Worm (Caenorhabditis elegans): Measurements from ENCODE around the gene mlc-3.
A peak's percentile ranks its signal among the peaks of the same experiment; 100 is the strongest.

mlc-3 gene

DNA sequence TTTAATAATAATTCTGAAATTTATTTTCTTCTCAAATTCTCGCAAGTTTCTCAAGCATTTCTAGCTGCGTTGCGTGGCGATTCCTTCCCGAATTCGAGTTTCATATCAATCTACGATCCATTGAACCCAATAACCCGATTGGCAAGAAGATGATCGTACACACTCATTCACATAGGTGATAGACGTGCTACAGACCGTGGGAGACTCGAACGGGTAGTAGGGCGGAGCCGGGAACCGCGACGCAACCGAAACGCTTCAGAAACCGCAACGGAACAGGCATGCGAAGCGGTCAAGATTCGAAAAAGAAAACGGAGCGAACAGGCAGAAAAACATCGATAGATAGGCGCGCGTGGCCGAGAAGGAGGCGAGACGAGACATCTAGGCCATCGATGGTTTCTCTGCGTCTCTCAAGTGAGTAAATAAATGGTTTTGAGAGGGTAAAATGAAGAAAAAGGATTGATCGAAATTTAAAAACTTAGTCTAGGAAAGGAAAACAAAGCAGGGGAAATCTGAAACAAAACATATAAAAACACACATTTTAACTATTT, 38.7 kb downstream of the mlc-3 start, which contains the start of gene madf-11 (continued):
- TF ChIP-seq pag-3 (tag; optimal IDR thresholded peaks at IDR 0.05; ENCODE audit: borderline replicate concordance, insufficient read depth) (no peak), irx-1 (tag; optimal IDR thresholded peaks at IDR 0.05) (peak; percentile 10), blmp-1 (tag; optimal IDR thresholded peaks at IDR 0.05) (peak; percentile 75), lin-14 (GFP tag; optimal IDR thresholded peaks at IDR 0.05) (peak; percentile 90), egl-27 (tag; optimal IDR thresholded peaks at IDR 0.05) (no peak), zag-1 (tag; optimal IDR thresholded peaks at IDR 0.05) (no peak), grh-1 (GFP tag; IDR thresholded peaks at IDR 0.05) (no peak), C16A3.4 (tag; optimal IDR thresholded peaks at IDR 0.05) (peak; percentile 49), rnt-1 (tag; optimal IDR thresholded peaks at IDR 0.05) (peak; percentile 92), fkh-4 (tag; optimal IDR thresholded peaks at IDR 0.05; ENCODE audit: borderline replicate concordance) (no peak), sox-4 (tag; optimal IDR thresholded peaks at IDR 0.05) (no peak), tlp-1 (tag; optimal IDR thresholded peaks at IDR 0.05) (no peak), jun-1 (tag; optimal IDR thresholded peaks at IDR 0.05) (no peak), lin-13 (GFP tag; optimal IDR thresholded peaks at IDR 0.05) (peak; percentile 62), Y116A8C.19 (tag; optimal IDR thresholded peaks at IDR 0.05; ENCODE audit: borderline replicate concordance) (no peak), nhr-76 (tag; optimal IDR thresholded peaks at IDR 0.05) (no peak), nhr-28 (tag; optimal IDR thresholded peaks at IDR 0.05) (no peak), ztf-11 (tag; optimal IDR thresholded peaks at IDR 0.05) (peak in 1 of 2 experiments; percentile 69), snpc-4 (tag; optimal IDR thresholded peaks at IDR 0.05) (peak; percentile 64), lin-15B (tag; optimal IDR thresholded peaks at IDR 0.05) (peak; percentile 79), lin-35 (GFP tag; optimal IDR thresholded peaks at IDR 0.05) (peak; percentile 70 to 83), mep-1 (tag; optimal IDR thresholded peaks at IDR 0.05) (peak; percentile 76), ceh-63 (GFP tag; optimal IDR thresholded peaks at IDR 0.05) (no peak), fkh-8 (tag; optimal IDR thresholded peaks at IDR 0.05) (peak; percentile 66), nhr-12 (tag; optimal IDR thresholded peaks at IDR 0.05) (no peak), dpl-1 (GFP tag; optimal IDR thresholded peaks at IDR 0.05) (peak; percentile 48 to 76 (median 75)), ztf-4 (tag; optimal IDR thresholded peaks at IDR 0.05) (no peak), mdl-1 (tag; optimal IDR thresholded peaks at IDR 0.05) (peak in 1 of 2 experiments; percentile 70), skn-1 (tag; optimal IDR thresholded peaks at IDR 0.05) (peak; percentile 52), lin-39 (tag; optimal IDR thresholded peaks at IDR 0.05) (no peak), ama-1 (optimal IDR thresholded peaks at IDR 0.05) (no peak), lir-3 (tag; optimal IDR thresholded peaks at IDR 0.05; ENCODE audit: poor library complexity) (peak; percentile 78), xbp-1 (tag; optimal IDR thresholded peaks at IDR 0.05) (peak; percentile 58), aha-1 (tag; optimal IDR thresholded peaks at IDR 0.05) (no peak), nhr-20 (tag; optimal IDR thresholded peaks at IDR 0.05) (peak; percentile 59), efl-1 (optimal IDR thresholded peaks at IDR 0.05) (peak; percentile 77 to 88), efl-1 (GFP tag; optimal IDR thresholded peaks at IDR 0.05 in 1 of 2) (peak; percentile 74 to 97), hpl-2 (GFP tag; optimal IDR thresholded peaks at IDR 0.05) (no peak), tbx-2 (tag; optimal IDR thresholded peaks at IDR 0.05) (peak; percentile 68), C04F5.9 (tag; optimal IDR thresholded peaks at IDR 0.05) (peak; percentile 29), nhr-237 (tag; optimal IDR thresholded peaks at IDR 0.05) (no peak), ets-5 (GFP tag; IDR thresholded peaks at IDR 0.05) (no peak), mef-2 (tag; optimal IDR thresholded peaks at IDR 0.05) (no peak), lsy-2 (tag; optimal IDR thresholded peaks at IDR 0.05) (peak; percentile 66 to 83), snu-23 (GFP tag; optimal IDR thresholded peaks at IDR 0.05) (peak; percentile 75), ceh-82 (tag; optimal IDR thresholded peaks at IDR 0.05) (peak in 2 of 3 experiments; percentile 23 to 78)

All from whole organism, L1 larva.